Fruit fly (Drosophila melanogaster) whole organism, prepupa: ENCODE data around the gene PH4alphaNE3.

Experiments used
- Blimp-1 ChIP-seq: fragments of 200-800 bp; sonication (Bioruptor generic); optimal IDR thresholded peaks from 3 replicates; lab custom pipeline; 2017; ENCODE audit warnings: missing biosample characterization, missing genetic modification characterization, mild to moderate bottlenecking, moderate library complexity, missing genetic modification reagents
- CG10631 ChIP-seq: fragments of 200-800 bp; sonication (Bioruptor generic); optimal IDR thresholded peaks from 2 replicates; lab custom pipeline; 2016; ENCODE audit warnings: missing biosample characterization, missing genetic modification characterization
- CG10669 ChIP-seq: fragments of 200-800 bp; sonication (Bioruptor generic); optimal IDR thresholded peaks from 3 replicates; lab custom pipeline; 2018; ENCODE audit warnings: missing biosample characterization, mild to moderate bottlenecking, missing genetic modification characterization, moderate library complexity
- CG11294 ChIP-seq: fragments of 200-800 bp; sonication (Bioruptor generic); IDR thresholded peaks from 2 replicates; pipeline ENCODE4 v1.3.6; 2022; ENCODE audit warnings: missing biosample characterization, missing genetic modification characterization
- CG11762 ChIP-seq: fragments of 200-800 bp; sonication (Bioruptor generic); optimal IDR thresholded peaks from 3 replicates; lab custom pipeline; 2016; ENCODE audit warnings: missing biosample characterization, missing genetic modification characterization; ENCODE audit not compliant: insufficient read depth
- CG15336 ChIP-seq: fragments of 200-800 bp; sonication (Bioruptor generic); IDR thresholded peaks from 2 replicates; pipeline ENCODE4 v1.3.6; 2022; ENCODE audit warnings: missing biosample characterization, missing genetic modification characterization
- CG1621 ChIP-seq: fragments of 200-800 bp; sonication (Bioruptor generic); optimal IDR thresholded peaks from 3 replicates; lab custom pipeline; 2018; ENCODE audit warnings: missing biosample characterization, mild to moderate bottlenecking, missing genetic modification characterization
- CG16779 ChIP-seq: fragments of 200-800 bp; sonication (Bioruptor generic); optimal IDR thresholded peaks from 3 replicates; lab custom pipeline; 2017; ENCODE audit warnings: missing biosample characterization, mild to moderate bottlenecking, missing genetic modification characterization
- CG34406 ChIP-seq: fragments of 200-800 bp; sonication (Bioruptor generic); optimal IDR thresholded peaks from 3 replicates; lab custom pipeline; 2016; ENCODE audit warnings: missing biosample characterization, missing genetic modification characterization
- CG4318 ChIP-seq: fragments of 200-800 bp; sonication (Bioruptor generic); optimal IDR thresholded peaks from 3 replicates; lab custom pipeline; 2017; ENCODE audit warnings: missing biosample characterization, mild to moderate bottlenecking, missing genetic modification characterization
- CG6276 ChIP-seq: fragments of 200-800 bp; sonication (Bioruptor generic); optimal IDR thresholded peaks from 2 replicates; lab custom pipeline; 2017; ENCODE audit warnings: missing biosample characterization, mild to moderate bottlenecking, missing genetic modification characterization
- CG6808 ChIP-seq: fragments of 200-800 bp; sonication (Bioruptor generic); optimal IDR thresholded peaks from 3 replicates; lab custom pipeline; 2017; ENCODE audit warnings: missing biosample characterization, missing genetic modification characterization, mild to moderate bottlenecking, moderate library complexity, missing genetic modification reagents
- CG6854 ChIP-seq: fragments of 200-800 bp; sonication (Bioruptor generic); optimal IDR thresholded peaks from 2 replicates; lab custom pipeline; 2017; ENCODE audit warnings: missing biosample characterization, mild to moderate bottlenecking, missing genetic modification characterization
- CG7368 ChIP-seq: fragments of 200-800 bp; sonication (Bioruptor generic); optimal IDR thresholded peaks from 3 replicates; lab custom pipeline; 2016; ENCODE audit warnings: missing biosample characterization, missing genetic modification characterization
- CG8119 ChIP-seq: fragments of 200-800 bp; sonication (Bioruptor generic); IDR thresholded peaks from 3 replicates; pipeline ENCODE4 v1.3.6; 2022; ENCODE audit warnings: missing biosample characterization, missing genetic modification characterization
- CG8319 ChIP-seq: fragments of 200-800 bp; sonication (Bioruptor generic); optimal IDR thresholded peaks from 3 replicates; lab custom pipeline; 2016; ENCODE audit warnings: missing biosample characterization, missing genetic modification characterization
- CG8632 ChIP-seq: fragments of 200-800 bp; sonication (Bioruptor generic); optimal IDR thresholded peaks from 3 replicates; lab custom pipeline; 2016; ENCODE audit warnings: missing biosample characterization, missing genetic modification characterization
- CG9139 ChIP-seq: fragments of 200-800 bp; sonication (Bioruptor generic); optimal IDR thresholded peaks from 3 replicates; lab custom pipeline; 2017; ENCODE audit warnings: missing biosample characterization, mild to moderate bottlenecking, missing genetic modification characterization
- Eip75B ChIP-seq: fragments of 200-800 bp; sonication (Bioruptor generic); optimal IDR thresholded peaks from 3 replicates; lab custom pipeline; 2016; ENCODE audit warnings: missing biosample characterization, missing genetic modification characterization
- Eip78C ChIP-seq: fragments of 200-800 bp; sonication (Bioruptor generic); peaks from one replicate; lab custom pipeline; 2016; ENCODE audit warnings: missing biosample characterization, missing genetic modification characterization
- Eip93F ChIP-seq: fragments of 200-800 bp; sonication (Bioruptor generic); optimal IDR thresholded peaks from 2 replicates; lab custom pipeline; 2016; ENCODE audit warnings: missing biosample characterization, mild to moderate bottlenecking, missing genetic modification characterization
- Ets21C ChIP-seq: fragments of 200-800 bp; sonication (Bioruptor generic); optimal IDR thresholded peaks from 3 replicates; lab custom pipeline; 2016; ENCODE audit warnings: missing biosample characterization, missing genetic modification characterization
- Ets96B ChIP-seq: fragments of 200-800 bp; optimal IDR thresholded peaks from 2 replicates; lab custom pipeline; 2019; ENCODE audit warnings: missing biosample characterization, mild to moderate bottlenecking, missing genetic modification characterization, moderate library complexity
- Gug ChIP-seq: fragments of 200-800 bp; sonication (Bioruptor generic); IDR thresholded peaks from 2 replicates; pipeline ENCODE4 v1.3.6; 2022; ENCODE audit warnings: missing biosample characterization, missing genetic modification characterization
- Hr38 ChIP-seq: sonication (Bioruptor generic); optimal IDR thresholded peaks from 2 replicates; lab custom pipeline; 2016; ENCODE audit warnings: missing biosample characterization, missing genetic modification characterization
- Hr39 ChIP-seq: fragments of 200-800 bp; sonication (Bioruptor generic); optimal IDR thresholded peaks from 2 replicates; lab custom pipeline; 2016; ENCODE audit warnings: missing biosample characterization, missing genetic modification characterization
- Hr4 ChIP-seq: fragments of 200-800 bp; sonication (Bioruptor generic); optimal IDR thresholded peaks from 3 replicates; lab custom pipeline; 2016; ENCODE audit warnings: missing biosample characterization, missing genetic modification characterization
- Lpt ChIP-seq: fragments of 200-800 bp; sonication (Bioruptor generic); optimal IDR thresholded peaks from 3 replicates; lab custom pipeline; 2016; ENCODE audit warnings: missing biosample characterization, missing genetic modification characterization
- Met ChIP-seq: fragments of 200-800 bp; sonication (Bioruptor generic); optimal IDR thresholded peaks from 3 replicates; lab custom pipeline; 2016; ENCODE audit warnings: missing biosample characterization, missing genetic modification characterization
- Smox ChIP-seq: fragments of 200-800 bp; sonication (Bioruptor generic); optimal IDR thresholded peaks from 3 replicates; lab custom pipeline; 2016; ENCODE audit warnings: missing biosample characterization, missing genetic modification characterization
- Sox102F ChIP-seq: fragments of 200-800 bp; sonication (Bioruptor generic); optimal IDR thresholded peaks from 2 replicates; lab custom pipeline; 2016; ENCODE audit warnings: missing biosample characterization, mild to moderate bottlenecking, missing genetic modification characterization
- Sox14 ChIP-seq: fragments of 200-800 bp; sonication (Bioruptor generic); optimal IDR thresholded peaks from 3 replicates; lab custom pipeline; 2016; ENCODE audit warnings: missing biosample characterization, missing genetic modification characterization
- Sox15 ChIP-seq: fragments of 200-800 bp; sonication (Bioruptor generic); optimal IDR thresholded peaks from 3 replicates; lab custom pipeline; 2016; ENCODE audit warnings: missing biosample characterization, missing genetic modification characterization
- achi ChIP-seq: fragments of 200-800 bp; sonication (Bioruptor generic); optimal IDR thresholded peaks from 3 replicates; lab custom pipeline; 2016; ENCODE audit warnings: missing biosample characterization, missing genetic modification characterization
- cyc ChIP-seq: fragments of 200-800 bp; sonication (Bioruptor generic); optimal IDR thresholded peaks from 3 replicates; lab custom pipeline; 2016; ENCODE audit warnings: missing biosample characterization, missing genetic modification characterization
- dac ChIP-seq: fragments of 200-800 bp; sonication (Bioruptor generic); optimal IDR thresholded peaks from 2 replicates; lab custom pipeline; 2017; ENCODE audit warnings: missing biosample characterization, mild to moderate bottlenecking, missing genetic modification characterization
- dsx ChIP-seq: fragments of 200-800 bp; optimal IDR thresholded peaks from 3 replicates; lab custom pipeline; 2019; ENCODE audit warnings: missing biosample characterization, mild to moderate bottlenecking, missing genetic modification characterization, moderate library complexity; ENCODE audit not compliant: poor library complexity, severe bottlenecking
- eg ChIP-seq: fragments of 200-800 bp; sonication (Bioruptor generic); IDR thresholded peaks from 3 replicates; pipeline ENCODE4 v1.3.6; 2022; ENCODE audit warnings: missing biosample characterization, missing genetic modification characterization
- fd59A ChIP-seq: fragments of 200-800 bp; sonication (Bioruptor generic); optimal IDR thresholded peaks from 2 replicates; lab custom pipeline; 2017; ENCODE audit warnings: missing biosample characterization, mild to moderate bottlenecking, missing genetic modification characterization, missing genetic modification reagents
- fkh ChIP-seq: fragments of 200-800 bp; sonication (Bioruptor generic); optimal IDR thresholded peaks from 3 replicates; lab custom pipeline; 2017; ENCODE audit warnings: missing biosample characterization, mild to moderate bottlenecking, missing genetic modification characterization, moderate library complexity
- lz ChIP-seq: fragments of 200-800 bp; sonication (Bioruptor generic); optimal IDR thresholded peaks from 3 replicates; lab custom pipeline; 2016; ENCODE audit warnings: missing biosample characterization, missing genetic modification characterization
- net ChIP-seq: fragments of 200-800 bp; sonication (Bioruptor generic); optimal IDR thresholded peaks from 3 replicates; lab custom pipeline; 2016; ENCODE audit warnings: missing biosample characterization, missing genetic modification characterization
- pdm3 ChIP-seq: fragments of 200-800 bp; sonication (Bioruptor generic); optimal IDR thresholded peaks from 3 replicates; lab custom pipeline; 2016; ENCODE audit warnings: missing biosample characterization, missing genetic modification characterization
- salr ChIP-seq, 2 experiments: fragments of 200-800 bp; sonication (Bioruptor generic); optimal IDR thresholded peaks; 3 replicates each; lab custom pipeline; 2016 to 2018; ENCODE audit warnings: missing biosample characterization in 2 of 2, missing genetic modification characterization in 2 of 2, mild to moderate bottlenecking in 1 of 2
- ss ChIP-seq, 2 experiments: fragments of 200-800 bp; sonication (Bioruptor generic); optimal IDR thresholded peaks; 2 replicates in 1 of 2; 3 replicates in 1 of 2; lab custom pipeline; 2017 to 2018; ENCODE audit warnings: mild to moderate bottlenecking in 2 of 2, missing biosample characterization in 2 of 2, missing genetic modification characterization in 2 of 2, moderate library complexity in 1 of 2
- vri ChIP-seq: fragments of 200-800 bp; sonication (Bioruptor generic); optimal IDR thresholded peaks from 3 replicates; lab custom pipeline; 2016; ENCODE audit warnings: missing biosample characterization, mild to moderate bottlenecking, missing genetic modification characterization

Gene PH4alphaNE3

DNA sequence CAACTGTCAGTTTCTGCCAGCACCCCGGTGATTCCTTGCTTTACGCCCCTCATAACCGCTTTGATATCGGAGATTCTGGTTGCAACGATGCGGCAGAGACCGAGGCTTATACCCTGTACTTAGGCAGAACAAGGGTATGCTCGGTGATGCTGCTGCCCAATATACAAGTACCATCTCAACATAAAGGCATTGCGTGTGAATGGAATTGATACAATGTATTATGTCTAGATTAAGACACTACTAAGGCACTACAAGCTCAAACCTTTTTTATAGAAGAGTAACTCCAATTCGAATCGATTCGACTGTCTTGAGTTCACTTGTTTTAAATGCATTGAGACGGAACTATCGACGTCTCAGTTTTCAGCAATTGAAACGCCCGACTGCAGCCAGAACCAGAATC lies 36.8 kb upstream of the PH4alphaNE3 start (continued):
- TF ChIP-seq Eip93F (GFP tag; lab: Kevin White, UChicago) (no peak), CG15336 (GFP tag; lab: Robert Waterston, UW) (peak; percentile 74), CG34406 (GFP tag; lab: Kevin White, UChicago) (peak; percentile 22), Hr4 (GFP tag; lab: Kevin White, UChicago) (peak; percentile 52), Smox (GFP tag; lab: Kevin White, UChicago) (peak; percentile 18), lz (GFP tag; lab: Kevin White, UChicago) (peak; percentile 29), CG8119 (GFP tag; lab: Robert Waterston, UW) (peak; percentile 57; the same call in 2 of the 3 replicates), achi (GFP tag; lab: Kevin White, UChicago) (peak; percentile 55), dsx (GFP tag; lab: Kevin White, UChicago) (peak; percentile 19), Sox14 (GFP tag; lab: Kevin White, UChicago) (peak; percentile 64), CG4318 (GFP tag; lab: Kevin White, UChicago) (peak; percentile 76), Ets96B (tag; lab: Kevin White, UChicago) (peak; percentile 35), pdm3 (GFP tag; lab: Kevin White, UChicago) (peak; percentile 59), ss (GFP tag; optimal IDR thresholded peaks at IDR 0.05; lab: Kevin White, UChicago) (no peak), fd59A (GFP tag; lab: Kevin White, UChicago) (no peak), CG16779 (no peak), CG1621 (tag; lab: Kevin White, UChicago) (no peak), fkh (no peak)

DNA sequence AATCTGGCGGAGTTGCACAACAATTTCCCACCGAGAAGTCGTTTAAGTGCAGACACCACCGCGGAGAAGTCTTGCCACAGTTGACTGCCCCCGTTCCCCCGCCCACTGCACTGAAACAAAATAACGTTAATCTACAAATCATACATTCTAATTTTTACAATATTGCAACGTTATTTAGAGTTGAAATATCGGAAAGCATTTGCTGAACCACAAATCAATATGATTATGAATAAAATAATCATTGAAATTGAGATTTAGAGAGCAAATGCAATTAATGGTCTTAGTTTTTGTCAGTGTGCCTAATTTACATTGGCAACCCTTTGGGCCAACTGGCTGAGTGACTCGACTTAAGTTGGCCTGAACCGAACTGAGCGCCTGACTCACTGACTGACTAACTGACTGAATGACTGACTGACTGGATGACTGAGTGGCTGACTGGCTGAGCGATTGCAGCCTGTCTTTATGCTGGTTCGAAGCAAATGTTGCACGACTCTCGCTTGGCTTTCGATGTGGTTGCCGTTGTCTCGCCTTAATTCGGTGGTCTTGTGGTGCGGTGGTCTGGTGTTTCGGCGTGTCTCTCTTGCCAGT lies 33.3 kb upstream of the PH4alphaNE3 start:
- TF ChIP-seq CG6276 (GFP tag; lab: Kevin White, UChicago) (peak; percentile 80), Sox14 (GFP tag; lab: Kevin White, UChicago) (peak; percentile 92), eg (GFP tag; lab: Robert Waterston, UW) (no peak; the same call in none of the 3 replicates), CG6808 (GFP tag; lab: Kevin White, UChicago) (peak; percentile 85), CG8319 (GFP tag; lab: Kevin White, UChicago) (peak; percentile 87), cyc (peak; percentile 94), Met (peak; percentile 90), CG15336 (GFP tag; lab: Robert Waterston, UW) (peak; percentile 92), Blimp-1 (GFP tag; lab: Kevin White, UChicago) (peak; percentile 73), Sox102F (GFP tag; lab: Kevin White, UChicago) (peak; percentile 92), dac (GFP tag; lab: Kevin White, UChicago) (peak; percentile 66), CG1621 (tag; lab: Kevin White, UChicago) (peak; percentile 91), CG11762 (GFP tag; lab: Kevin White, UChicago) (peak; percentile 81), Ets96B (tag; lab: Kevin White, UChicago) (peak; percentile 90), Eip78C (GFP tag; lab: Kevin White, UChicago) (peak; percentile 98), net (GFP tag; lab: Kevin White, UChicago) (peak; percentile 82), Lpt (GFP tag; lab: Kevin White, UChicago) (peak; percentile 86), dsx (GFP tag; lab: Kevin White, UChicago) (peak; percentile 85), fkh (no peak), Sox15 (peak; percentile 81), salr (GFP tag; optimal IDR thresholded peaks at IDR 0.05; lab: Kevin White, UChicago) (peak; percentile 83 to 89), lz (GFP tag; lab: Kevin White, UChicago) (peak; percentile 93), CG9139 (GFP tag; lab: Kevin White, UChicago) (peak; percentile 74), Hr39 (GFP tag; lab: Kevin White, UChicago) (peak; percentile 90), Ets21C (GFP tag; lab: Kevin White, UChicago) (peak; percentile 88), vri (GFP tag; lab: Kevin White, UChicago) (peak; percentile 88), CG8632 (GFP tag; lab: Kevin White, UChicago) (peak; percentile 89), Hr4 (GFP tag; lab: Kevin White, UChicago) (peak; percentile 86), Gug (GFP tag; lab: Robert Waterston, UW) (peak; percentile 83), pdm3 (GFP tag; lab: Kevin White, UChicago) (peak; percentile 93), Hr38 (no peak), Eip75B (GFP tag; lab: Kevin White, UChicago) (peak; percentile 93), CG11294 (GFP tag; lab: Robert Waterston, UW) (peak; percentile 81), CG7368 (GFP tag; lab: Kevin White, UChicago) (peak; percentile 86), CG10631 (GFP tag; lab: Kevin White, UChicago) (peak; percentile 90), CG6854 (peak; percentile 81), Smox (GFP tag; lab: Kevin White, UChicago) (peak; percentile 91), ss (GFP tag; optimal IDR thresholded peaks at IDR 0.05; lab: Kevin White, UChicago) (peak; percentile 57 to 72), fd59A (GFP tag; lab: Kevin White, UChicago) (peak; percentile 84), CG10669 (peak; percentile 89)
